Worm (Caenorhabditis elegans) whole organism, late embryonic: ENCODE data around the gene Y61A9LA.10.
A peak's percentile ranks its signal among the peaks of the same experiment; 100 is the strongest.

Experiments
- C08G9.2 ChIP-seq: sonication (generic microtip); optimal IDR thresholded peaks from 2 replicates; lab custom pipeline; 2016; ENCODE audit warnings: mild to moderate bottlenecking, missing genetic modification characterization, moderate library complexity, missing compliant biosample characterization
- K02D7.2 ChIP-seq: sonication (generic microtip); optimal IDR thresholded peaks from 2 replicates; lab custom pipeline; 2017; ENCODE audit warnings: mild to moderate bottlenecking, missing genetic modification characterization, missing compliant biosample characterization
- Y22D7AL.16 ChIP-seq: sonication (generic microtip); optimal IDR thresholded peaks from 2 replicates; lab custom pipeline; 2016; ENCODE audit warnings: missing genetic modification characterization, missing compliant biosample characterization
- ama-1 ChIP-seq: fragments of 150-350 bp; optimal IDR thresholded peaks from 2 replicates; lab custom pipeline; 2014
- ceh-14 ChIP-seq: sonication (generic microtip); optimal IDR thresholded peaks from 2 replicates; lab custom pipeline; 2016; ENCODE audit warnings: missing genotype, missing genetic modification characterization, missing compliant biosample characterization
- ceh-18 ChIP-seq: sonication (generic microtip); optimal IDR thresholded peaks from 2 replicates; lab custom pipeline; 2016; ENCODE audit warnings: missing genetic modification characterization, missing compliant biosample characterization
- ceh-19 ChIP-seq: fragments of 200-800 bp; sonication (Bioruptor generic); optimal IDR thresholded peaks from 2 replicates; lab custom pipeline; 2018; ENCODE audit warnings: mild to moderate bottlenecking, missing genetic modification characterization, missing compliant biosample characterization
- ceh-34 ChIP-seq: sonication (generic microtip); optimal IDR thresholded peaks from 2 replicates; lab custom pipeline; 2016; ENCODE audit warnings: mild to moderate bottlenecking, missing genetic modification characterization, missing compliant biosample characterization
- ceh-48 ChIP-seq: sonication (generic microtip); optimal IDR thresholded peaks from 2 replicates; lab custom pipeline; 2016; ENCODE audit warnings: missing genetic modification characterization, inconsistent platforms, missing compliant biosample characterization
- dve-1 ChIP-seq: sonication (generic microtip); optimal IDR thresholded peaks from 2 replicates; lab custom pipeline; 2017; ENCODE audit warnings: antibody characterized with exemption, mild to moderate bottlenecking, missing genetic modification characterization, missing compliant biosample characterization
- elt-2 ChIP-seq: sonication (generic microtip); optimal IDR thresholded peaks from 2 replicates; lab custom pipeline; 2016; ENCODE audit warnings: missing genetic modification reagents, missing genetic modification characterization, missing compliant biosample characterization
- elt-4 ChIP-seq: sonication (generic microtip); optimal IDR thresholded peaks from 2 replicates; lab custom pipeline; 2016; ENCODE audit warnings: missing genetic modification characterization, missing compliant biosample characterization
- ets-4 ChIP-seq: sonication (generic microtip); optimal IDR thresholded peaks from 2 replicates; lab custom pipeline; 2016; ENCODE audit warnings: missing genetic modification characterization, missing compliant biosample characterization
- fax-1 ChIP-seq: sonication (generic microtip); optimal IDR thresholded peaks from 2 replicates; lab custom pipeline; 2016; ENCODE audit warnings: missing genotype, missing genetic modification characterization, missing compliant biosample characterization
- fkh-10 ChIP-seq: fragments of 150-350 bp; optimal IDR thresholded peaks from 2 replicates; lab custom pipeline; 2014; ENCODE audit warnings: missing biosample characterization, missing genetic modification reagents, missing genetic modification characterization
- hlh-30 ChIP-seq: sonication (generic microtip); optimal IDR thresholded peaks from 2 replicates; lab custom pipeline; 2017; ENCODE audit warnings: antibody characterized with exemption, missing genetic modification characterization, missing compliant biosample characterization; ENCODE audit not compliant: insufficient read depth
- hlh-6 ChIP-seq: sonication (generic microtip); optimal IDR thresholded peaks from 2 replicates; lab custom pipeline; 2016; ENCODE audit warnings: missing genotype, missing genetic modification characterization, missing compliant biosample characterization
- hlh-8 ChIP-seq: sonication (generic microtip); optimal IDR thresholded peaks from 2 replicates; lab custom pipeline; 2016; ENCODE audit warnings: missing genotype, missing genetic modification characterization, missing compliant biosample characterization
- lin-11 ChIP-seq: fragments of 200-800 bp; sonication (Bioruptor generic); optimal IDR thresholded peaks from 2 replicates; lab custom pipeline; 2018; ENCODE audit warnings: mild to moderate bottlenecking, missing genetic modification characterization, missing compliant biosample characterization
- madf-2 ChIP-seq: sonication (generic microtip); optimal IDR thresholded peaks from 2 replicates; lab custom pipeline; 2017; ENCODE audit warnings: missing genetic modification characterization, missing compliant biosample characterization
- mec-3 ChIP-seq: sonication (generic microtip); optimal IDR thresholded peaks from 2 replicates; lab custom pipeline; 2016; ENCODE audit warnings: borderline replicate concordance, missing genetic modification characterization, missing compliant biosample characterization
- nfya-1 ChIP-seq: sonication (generic microtip); optimal IDR thresholded peaks from 2 replicates; lab custom pipeline; 2017; ENCODE audit warnings: missing genetic modification characterization, mild to moderate bottlenecking, missing compliant biosample characterization, antibody characterized with exemption, moderate library complexity
- nhr-232 ChIP-seq: sonication (generic microtip); optimal IDR thresholded peaks from 2 replicates; lab custom pipeline; 2016; ENCODE audit warnings: missing genetic modification characterization, missing compliant biosample characterization
- npax-4 ChIP-seq: sonication (generic microtip); optimal IDR thresholded peaks from 2 replicates; lab custom pipeline; 2016; ENCODE audit warnings: missing genetic modification characterization, missing compliant biosample characterization
- pha-4 ChIP-seq: fragments of 150-350 bp; optimal IDR thresholded peaks from 2 replicates; lab custom pipeline; 2018; ENCODE audit warnings: missing biosample characterization, missing genetic modification reagents, missing genetic modification characterization
- pqm-1 ChIP-seq: sonication (generic microtip); optimal IDR thresholded peaks from 2 replicates; lab custom pipeline; 2016; ENCODE audit warnings: missing genetic modification characterization, missing compliant biosample characterization
- ref-2 ChIP-seq: sonication (generic microtip); optimal IDR thresholded peaks from 2 replicates; lab custom pipeline; 2016; ENCODE audit warnings: missing genetic modification characterization, missing compliant biosample characterization
- rnt-1 ChIP-seq: sonication (generic microtip); optimal IDR thresholded peaks from 2 replicates; lab custom pipeline; 2016; ENCODE audit warnings: missing genetic modification characterization, missing compliant biosample characterization
- sox-4 ChIP-seq: sonication (generic microtip); optimal IDR thresholded peaks from 2 replicates; lab custom pipeline; 2017; ENCODE audit warnings: mild to moderate bottlenecking, missing genetic modification characterization, inconsistent platforms, missing compliant biosample characterization
- tbx-7 ChIP-seq: sonication (generic microtip); optimal IDR thresholded peaks from 2 replicates; lab custom pipeline; 2016; ENCODE audit warnings: missing genotype, missing genetic modification characterization, missing compliant biosample characterization
- unc-3 ChIP-seq, 2 experiments: fragments of 200-800 bp in 1 of 2; sonication (Bioruptor generic) in 1 of 2; sonication (generic microtip) in 1 of 2; conservative IDR thresholded peaks in 1 of 2; optimal IDR thresholded peaks in 1 of 2; 2 replicates each; pipeline versions ENCODE4 v1.3.6 to Lab custom; 2016 to 2022; ENCODE audit warnings: missing compliant biosample characterization in 2 of 2, missing genetic modification characterization in 2 of 2, missing genetic modification reagents in 1 of 2
- unc-55 ChIP-seq: sonication (generic microtip); optimal IDR thresholded peaks from 2 replicates; lab custom pipeline; 2017; ENCODE audit warnings: missing biosample characterization, missing genetic modification reagents, missing genetic modification characterization

Gene Y61A9LA.10

DNA sequence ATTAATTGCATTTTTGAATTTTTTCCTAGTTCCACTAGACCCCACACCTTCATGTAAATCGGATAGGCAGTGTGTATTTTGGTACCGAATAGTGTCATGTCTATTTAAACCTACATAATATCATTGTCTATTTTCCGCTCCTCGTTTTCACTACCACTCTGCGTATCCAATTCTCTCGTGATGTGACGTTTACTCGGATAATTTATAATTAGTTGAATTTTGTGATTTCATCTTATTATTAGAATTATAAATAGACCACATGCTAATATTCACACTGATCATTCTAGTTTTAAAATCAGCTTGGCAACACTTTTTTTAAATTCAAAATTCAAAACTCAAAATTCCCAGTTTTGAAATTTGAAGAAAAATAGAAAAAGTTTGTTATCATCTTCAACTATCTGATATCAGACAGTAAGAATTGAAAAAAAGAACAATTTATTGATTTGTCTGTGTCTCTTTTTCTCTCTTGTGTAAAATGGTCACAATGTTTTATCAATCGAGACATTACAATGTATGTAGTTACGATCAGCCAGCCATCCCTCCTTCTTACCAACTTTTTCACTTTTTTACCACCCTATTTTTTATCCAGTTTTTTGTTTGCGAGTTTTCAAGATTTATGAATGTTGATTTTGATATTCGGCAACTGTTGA lies 25.0 kb upstream of the Y61A9LA.10 start:
- TF ChIP-seq unc-55 (GFP tag; lab: Kevin White, UChicago) (no peak), K02D7.2 (tag; lab: Kevin White, UChicago) (no peak), ceh-19 (GFP tag; lab: Kevin White, UChicago) (no peak), ceh-34 (tag; lab: Kevin White, UChicago) (no peak), elt-4 (tag; lab: Kevin White, UChicago) (no peak), Y22D7AL.16 (tag; lab: Kevin White, UChicago) (no peak), ceh-14 (no peak), ref-2 (tag; lab: Kevin White, UChicago) (no peak), unc-3 (GFP tag; conservative IDR thresholded peaks at IDR 0.05; lab: Robert Waterston, UW) (no peak), unc-3 (tag; optimal IDR thresholded peaks at IDR 0.05; lab: Kevin White, UChicago) (no peak), C08G9.2 (tag; lab: Kevin White, UChicago) (no peak), fkh-10 (no peak), hlh-8 (tag; lab: Kevin White, UChicago) (no peak)

DNA sequence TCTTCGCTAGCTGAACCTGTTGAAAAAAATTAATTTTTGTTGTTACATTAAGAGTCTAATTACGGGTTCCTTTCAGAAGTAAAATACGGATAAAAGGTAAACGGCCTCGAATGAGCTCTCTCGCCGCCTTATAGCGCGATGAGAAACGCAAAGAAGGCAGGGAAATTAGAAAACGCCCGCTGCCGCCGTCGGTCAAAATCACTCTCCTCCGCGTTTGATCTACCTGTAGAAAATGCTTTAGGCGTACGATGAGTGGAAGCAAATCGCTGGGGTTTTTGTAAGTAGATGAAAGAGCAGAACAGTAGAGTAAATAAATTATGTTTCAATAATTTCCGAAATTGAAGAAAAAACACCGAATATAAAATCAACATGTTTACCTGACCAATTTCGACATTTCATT lies 21.5 kb upstream of the Y61A9LA.10 start:
- TF ChIP-seq ets-4 (tag; lab: Kevin White, UChicago) = no peak
- no peak for TF ChIP-seq npax-4 (tag; lab: Kevin White, UChicago)
- TF ChIP-seq fkh-10 = no peak
- TF ChIP-seq ceh-48 (tag; lab: Kevin White, UChicago) = no peak
- TF ChIP-seq madf-2 = no peak
- no peak for TF ChIP-seq ceh-14
- no peak for TF ChIP-seq dve-1 (tag; lab: Kevin White, UChicago)
- no peak for TF ChIP-seq sox-4 (tag; lab: Kevin White, UChicago)

DNA sequence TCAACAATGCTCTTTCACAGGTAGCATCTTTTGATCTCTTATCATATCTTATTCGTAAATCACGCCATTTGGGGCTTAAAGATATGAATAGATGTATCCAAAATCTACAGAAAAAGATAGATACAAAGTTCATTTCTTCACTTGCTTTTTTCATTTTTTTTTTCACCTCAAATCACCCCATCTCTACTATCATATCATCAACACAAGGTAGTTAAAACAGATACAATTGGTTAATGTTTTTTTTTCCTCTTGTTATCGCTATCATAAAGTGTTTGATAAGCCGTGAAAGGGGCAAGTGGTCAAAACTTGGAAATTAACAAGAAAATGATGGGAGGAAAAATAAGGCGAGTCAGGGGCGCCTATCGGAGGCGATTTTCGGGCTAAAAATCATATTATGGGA lies 14.7 kb upstream of the Y61A9LA.10 start:
- TF ChIP-seq ceh-48 (tag; lab: Kevin White, UChicago) = no peak
- peak; percentile 28 for TF ChIP-seq elt-2 (tag; lab: Kevin White, UChicago)
- no peak for TF ChIP-seq hlh-8 (tag; lab: Kevin White, UChicago)

DNA sequence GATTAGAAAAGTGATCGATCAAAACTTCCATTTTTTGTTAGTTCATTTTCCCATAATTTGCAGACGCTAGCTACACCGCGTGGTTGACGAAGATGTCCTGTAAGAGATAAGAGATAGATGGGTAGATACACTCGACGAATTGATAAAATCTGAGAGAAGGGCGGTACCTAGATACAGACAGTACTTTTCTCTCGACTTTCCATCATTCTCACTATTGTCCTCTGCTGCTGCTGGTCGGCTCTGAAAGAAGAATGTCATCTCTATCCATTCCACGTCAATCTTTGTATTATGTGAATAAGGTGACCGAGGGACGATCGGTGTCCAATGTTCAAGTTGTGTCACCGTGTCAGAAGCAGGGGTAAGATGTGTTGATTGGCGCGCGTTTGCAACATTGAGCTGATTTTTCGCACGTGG lies 12.9 kb upstream of the Y61A9LA.10 start, which contains the start of gene pmt-2:
Gene pmt-2 (plus strand): TSS at position 64 of the 414 bp plus-strand sequence.
- TF ChIP-seq ceh-34 (tag; lab: Kevin White, UChicago) (no peak), rnt-1 (tag; lab: Kevin White, UChicago) (peak; percentile 56)

DNA sequence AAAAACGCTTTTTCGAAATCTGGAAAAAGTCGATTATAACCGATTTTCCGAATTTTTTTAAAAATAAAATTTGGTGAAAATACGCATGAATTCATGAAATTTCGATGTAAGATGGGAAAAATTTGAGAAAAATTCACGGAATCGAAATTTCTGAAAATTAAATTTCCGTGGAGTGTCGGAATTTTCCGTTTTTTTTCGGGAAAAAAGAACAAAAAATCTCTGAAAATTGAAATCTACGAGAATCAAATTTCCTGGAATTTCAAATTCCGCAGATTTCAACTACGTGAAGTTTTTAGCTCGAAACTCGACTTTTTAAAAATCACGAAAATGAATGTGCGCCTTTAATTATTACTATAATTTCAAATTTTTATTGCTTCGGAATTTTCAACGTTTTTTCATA lies 10.7 kb upstream of the Y61A9LA.10 start:
- TF ChIP-seq fax-1 (tag; lab: Kevin White, UChicago) (no peak), ceh-14 (no peak), ceh-19 (GFP tag; lab: Kevin White, UChicago) (no peak), mec-3 (tag; lab: Kevin White, UChicago) (no peak), tbx-7 (tag; lab: Kevin White, UChicago) (no peak), dve-1 (tag; lab: Kevin White, UChicago) (no peak), unc-3 (GFP tag; conservative IDR thresholded peaks at IDR 0.05; lab: Robert Waterston, UW) (no peak), unc-3 (tag; optimal IDR thresholded peaks at IDR 0.05; lab: Kevin White, UChicago) (no peak), nhr-232 (no peak), ama-1 (lab: Kevin White, UChicago) (no peak), pqm-1 (tag; lab: Kevin White, UChicago) (no peak), Y22D7AL.16 (tag; lab: Kevin White, UChicago) (no peak), ref-2 (tag; lab: Kevin White, UChicago) (no peak), lin-11 (tag; lab: Kevin White, UChicago) (no peak), hlh-30 (tag; lab: Kevin White, UChicago) (no peak)

DNA sequence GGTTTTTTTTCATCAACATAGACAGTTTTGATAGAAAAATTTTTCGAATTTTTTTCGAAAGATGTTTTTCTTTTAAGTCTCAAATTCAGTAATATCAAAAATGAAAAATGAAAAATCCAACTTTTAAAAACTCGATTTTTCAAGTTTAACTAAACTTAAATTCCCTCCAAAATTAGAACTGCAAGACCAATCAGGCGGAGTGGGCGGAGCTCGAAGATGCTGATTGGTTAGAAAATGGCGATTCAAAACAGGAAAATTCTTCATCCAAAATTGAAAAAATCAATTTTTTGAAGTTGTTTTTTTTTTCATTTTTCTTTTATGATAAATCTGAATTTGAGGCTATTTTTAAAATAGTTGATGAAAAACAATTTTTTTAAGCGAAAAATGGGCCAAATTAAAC lies 9.1 kb upstream of the Y61A9LA.10 start:
- TF ChIP-seq nfya-1 (tag; lab: Kevin White, UChicago) (peak; percentile 90), pha-4 (tag; lab: Kevin White, UChicago) (no peak), hlh-6 (no peak), ceh-18 (tag; lab: Kevin White, UChicago) (no peak)
